4 worm cellular contexts compared by ENCODE assay signal in genomic region chrII:1239433-1240020, ce11.
TF ChIP-seq lines count a peak whose summit lies in the region.

No protein-coding gene starts in this region.

TF ChIP-seq in whole organism, L2 larva, 48 proteins besides CTCF, POLR2A, EP300 and RAD21 (continues in another document):
- no peak for TF ChIP-seq skn-1 (tag; optimal IDR thresholded peaks at IDR 0.05; lab: Kevin White, UChicago)
- no peak for TF ChIP-seq lin-39 (tag; optimal IDR thresholded peaks at IDR 0.05; lab: Kevin White, UChicago)
- peak; percentile 51 for TF ChIP-seq nhr-11 (tag; optimal IDR thresholded peaks at IDR 0.05; lab: Kevin White, UChicago)
- TF ChIP-seq dmd-4 (tag; optimal IDR thresholded peaks at IDR 0.05; lab: Kevin White, UChicago): no peak
- TF ChIP-seq nhr-23 (tag; optimal IDR thresholded peaks at IDR 0.05; lab: Kevin White, UChicago): no peak
- peak; percentile 62 for TF ChIP-seq zag-1 (tag; optimal IDR thresholded peaks at IDR 0.05; lab: Kevin White, UChicago)
- TF ChIP-seq nhr-237 (tag; optimal IDR thresholded peaks at IDR 0.05; lab: Kevin White, UChicago): no peak
- peak; percentile 52 for TF ChIP-seq nhr-21 (tag; optimal IDR thresholded peaks at IDR 0.05; lab: Kevin White, UChicago)
- no peak for TF ChIP-seq nhr-10 (tag; optimal IDR thresholded peaks at IDR 0.05; lab: Kevin White, UChicago)
- peak; percentile 37 for TF ChIP-seq egl-27 (tag; optimal IDR thresholded peaks at IDR 0.05; lab: Kevin White, UChicago)
- TF ChIP-seq R02D3.7 (tag; optimal IDR thresholded peaks at IDR 0.05; lab: Kevin White, UChicago): no peak
- TF ChIP-seq blmp-1 (tag; optimal IDR thresholded peaks at IDR 0.05; lab: Kevin White, UChicago; ENCODE audit: insufficient read depth): no peak
- no peak for TF ChIP-seq aly-2 (tag; optimal IDR thresholded peaks at IDR 0.05; lab: Kevin White, UChicago)
- TF ChIP-seq nhr-6 (tag; optimal IDR thresholded peaks at IDR 0.05; lab: Kevin White, UChicago): no peak
- peak; percentile 50 for TF ChIP-seq fos-1 (tag; optimal IDR thresholded peaks at IDR 0.05; lab: Kevin White, UChicago)
- TF ChIP-seq nhr-12 (tag; optimal IDR thresholded peaks at IDR 0.05; lab: Kevin White, UChicago): no peak
- peak; percentile 88 for TF ChIP-seq F13H6.1 (tag; optimal IDR thresholded peaks at IDR 0.05; lab: Kevin White, UChicago)
- peak; percentile 63 for TF ChIP-seq sma-9 (GFP tag; optimal IDR thresholded peaks at IDR 0.05; lab: Kevin White, UChicago)
- TF ChIP-seq sma-9 (tag; optimal IDR thresholded peaks at IDR 0.05; lab: Kevin White, UChicago): no peak
- no peak for TF ChIP-seq ceh-82 (tag; optimal IDR thresholded peaks at IDR 0.05; lab: Kevin White, UChicago)
- TF ChIP-seq lsy-2 (tag; optimal IDR thresholded peaks at IDR 0.05; lab: Kevin White, UChicago): peak in 1 of 2 experiments; percentile 57
- no peak for TF ChIP-seq lin-13 (GFP tag; optimal IDR thresholded peaks at IDR 0.05; lab: Kevin White, UChicago)
- TF ChIP-seq mdl-1 (tag; optimal IDR thresholded peaks at IDR 0.05; lab: Kevin White, UChicago): peak; percentile 19 to 31
- TF ChIP-seq unc-62 (GFP tag; optimal IDR thresholded peaks at IDR 0.05; lab: Kevin White, UChicago): no peak

TF ChIP-seq in whole organism, L4 larva, 104 proteins besides CTCF, POLR2A, EP300 and RAD21 (continues in another document):
- TF ChIP-seq nhr-111 (GFP tag; optimal IDR thresholded peaks at IDR 0.05; lab: Kevin White, UChicago) (no peak), daf-19 (GFP tag; conservative IDR thresholded peaks at IDR 0.05; lab: Robert Waterston, UW) (no peak), Y5F2A.4 (GFP tag; optimal IDR thresholded peaks at IDR 0.05; lab: Kevin White, UChicago) (no peak), zfp-2 (tag; optimal IDR thresholded peaks at IDR 0.05; lab: Kevin White, UChicago) (no peak), lir-3 (tag; optimal IDR thresholded peaks at IDR 0.05; lab: Kevin White, UChicago) (no peak), ztf-11 (tag; optimal IDR thresholded peaks at IDR 0.05; lab: Kevin White, UChicago) (no peak), R02D3.7 (tag; optimal IDR thresholded peaks at IDR 0.05; lab: Kevin White, UChicago) (no peak), dmd-6 (GFP tag; IDR thresholded peaks at IDR 0.05; lab: Robert Waterston, UW) (no peak), nhr-25 (tag; optimal IDR thresholded peaks at IDR 0.05; lab: Kevin White, UChicago; ENCODE audit: borderline replicate concordance, insufficient read depth) (no peak), dpl-1 (GFP tag; optimal IDR thresholded peaks at IDR 0.05; lab: Kevin White, UChicago) (no peak), ztf-7 (tag; optimal IDR thresholded peaks at IDR 0.05; lab: Kevin White, UChicago) (no peak), T20F7.1 (GFP tag; optimal IDR thresholded peaks at IDR 0.05; lab: Kevin White, UChicago) (no peak), lin-15B (tag; optimal IDR thresholded peaks at IDR 0.05; lab: Kevin White, UChicago) (no peak), mxl-2 (GFP tag; conservative IDR thresholded peaks at IDR 0.05; lab: Robert Waterston, UW) (no peak), dve-1 (tag; optimal IDR thresholded peaks at IDR 0.05; lab: Kevin White, UChicago; ENCODE audit: insufficient read depth) (peak; percentile 64), nhr-77 (tag; optimal IDR thresholded peaks at IDR 0.05; lab: Kevin White, UChicago) (peak; percentile 50), Y48G9A.11 (GFP tag; IDR thresholded peaks at IDR 0.05; lab: Robert Waterston, UW) (no peak), zfp-3 (GFP tag; conservative IDR thresholded peaks at IDR 0.05; lab: Robert Waterston, UW) (no peak), unc-39 (tag; optimal IDR thresholded peaks at IDR 0.05; lab: Kevin White, UChicago) (no peak), mdl-1 (tag; optimal IDR thresholded peaks at IDR 0.05; lab: Kevin White, UChicago) (peak in 1 of 2 experiments; percentile 63), php-3 (GFP tag; IDR thresholded peaks at IDR 0.05; lab: Robert Waterston, UW) (no peak), cey-2 (tag; optimal IDR thresholded peaks at IDR 0.05; lab: Kevin White, UChicago; ENCODE audit: borderline replicate concordance, insufficient read depth) (no peak), nhr-237 (tag; optimal IDR thresholded peaks at IDR 0.05; lab: Kevin White, UChicago) (no peak), ceh-44 (GFP tag; IDR thresholded peaks at IDR 0.05; lab: Robert Waterston, UW) (no peak)

TF ChIP-seq in whole organism, late embryonic, 69 proteins besides CTCF, POLR2A, EP300 and RAD21:
- TF ChIP-seq elt-2 (tag; optimal IDR thresholded peaks at IDR 0.05; lab: Kevin White, UChicago) (peak; percentile 59), F13H6.1 (tag; optimal IDR thresholded peaks at IDR 0.05; lab: Kevin White, UChicago) (peak; percentile 58), tbx-2 (tag; optimal IDR thresholded peaks at IDR 0.05; lab: Kevin White, UChicago) (peak; percentile 18), ceh-9 (tag; optimal IDR thresholded peaks at IDR 0.05; lab: Kevin White, UChicago) (no peak), ceh-14 (tag; optimal IDR thresholded peaks at IDR 0.05; lab: Kevin White, UChicago) (no peak)
TF ChIP-seq in whole organism, late embryonic: peak in this region for 3.

TF ChIP-seq in whole organism, mixed stage, embryonic, 35 proteins besides CTCF, POLR2A, EP300 and RAD21:
- TF ChIP-seq lsy-2 (tag; optimal IDR thresholded peaks at IDR 0.05; lab: Kevin White, UChicago) (no peak), ceh-83 (GFP tag; optimal IDR thresholded peaks at IDR 0.05; lab: Kevin White, UChicago) (no peak), lin-32 (GFP tag; optimal IDR thresholded peaks at IDR 0.05; lab: Kevin White, UChicago) (no peak), mab-5 (tag; optimal IDR thresholded peaks at IDR 0.05; lab: Kevin White, UChicago) (no peak), lin-13 (tag; optimal IDR thresholded peaks at IDR 0.05; lab: Kevin White, UChicago) (no peak), elt-1 (tag; optimal IDR thresholded peaks at IDR 0.05; lab: Kevin White, UChicago; ENCODE audit: borderline replicate concordance, insufficient read depth) (peak; percentile 23), mls-2 (tag; optimal IDR thresholded peaks at IDR 0.05; lab: Kevin White, UChicago) (no peak), nhr-2 (tag; optimal IDR thresholded peaks at IDR 0.05; lab: Kevin White, UChicago) (no peak), M03D4.4 (tag; optimal IDR thresholded peaks at IDR 0.05; lab: Kevin White, UChicago) (no peak), nhr-76 (tag; optimal IDR thresholded peaks at IDR 0.05; lab: Kevin White, UChicago) (no peak), sptf-1 (tag; optimal IDR thresholded peaks at IDR 0.05; lab: Kevin White, UChicago) (no peak), nhr-28 (tag; optimal IDR thresholded peaks at IDR 0.05; lab: Kevin White, UChicago) (no peak), hlh-1 (tag; optimal IDR thresholded peaks at IDR 0.05; lab: Kevin White, UChicago) (peak; percentile 26), nhr-237 (tag; optimal IDR thresholded peaks at IDR 0.05; lab: Kevin White, UChicago) (no peak), ces-1 (GFP tag; optimal IDR thresholded peaks at IDR 0.05; lab: Kevin White, UChicago) (no peak), unc-120 (tag; optimal IDR thresholded peaks at IDR 0.05; lab: Kevin White, UChicago; ENCODE audit: poor library complexity, severe bottlenecking) (peak; percentile 20), cnd-1 (tag; optimal IDR thresholded peaks at IDR 0.05; lab: Kevin White, UChicago) (no peak), tbx-8 (GFP tag; optimal IDR thresholded peaks at IDR 0.05; lab: Kevin White, UChicago) (no peak), blmp-1 (tag; optimal IDR thresholded peaks at IDR 0.05; lab: Kevin White, UChicago) (no peak), mep-1 (tag; optimal IDR thresholded peaks at IDR 0.05; lab: Kevin White, UChicago) (no peak), elt-3 (tag; optimal IDR thresholded peaks at IDR 0.05; lab: Kevin White, UChicago) (peak; percentile 36), bed-3 (GFP tag; optimal IDR thresholded peaks at IDR 0.05; lab: Kevin White, UChicago) (no peak), ztf-11 (tag; optimal IDR thresholded peaks at IDR 0.05; lab: Kevin White, UChicago) (no peak), ceh-39 (tag; optimal IDR thresholded peaks at IDR 0.05; lab: Kevin White, UChicago) (no peak), nhr-12 (tag; optimal IDR thresholded peaks at IDR 0.05; lab: Kevin White, UChicago) (no peak), snpc-4 (tag; optimal IDR thresholded peaks at IDR 0.05; lab: Kevin White, UChicago) (no peak), unc-62 (GFP tag; optimal IDR thresholded peaks at IDR 0.05; lab: Kevin White, UChicago) (no peak), flh-1 (GFP tag; optimal IDR thresholded peaks at IDR 0.05; lab: Kevin White, UChicago) (no peak), ham-2 (GFP tag; optimal IDR thresholded peaks at IDR 0.05; lab: Kevin White, UChicago) (no peak), pha-4 (tag; optimal IDR thresholded peaks at IDR 0.05; lab: Kevin White, UChicago) (peak; percentile 11), sem-2 (GFP tag; optimal IDR thresholded peaks at IDR 0.05; lab: Kevin White, UChicago) (no peak), ceh-43 (GFP tag; optimal IDR thresholded peaks at IDR 0.05; lab: Kevin White, UChicago) (no peak), zip-8 (tag; optimal IDR thresholded peaks at IDR 0.05; lab: Kevin White, UChicago) (no peak), unc-39 (tag; optimal IDR thresholded peaks at IDR 0.05; lab: Kevin White, UChicago) (no peak), drap-1 (GFP tag; optimal IDR thresholded peaks at IDR 0.05; lab: Kevin White, UChicago) (no peak)
TF ChIP-seq in whole organism, mixed stage, embryonic: peak in this region for 5.
